Worm (Caenorhabditis elegans): ENCODE measurements around the gene unc-32.
A peak's percentile ranks its signal among the peaks of the same experiment; 100 is the strongest.

ce11 chrIII:8873990-8874668, 31.3 kb upstream of the unc-32 start:
- peak; percentile 91 for TF ChIP-seq unc-62 (GFP tag; optimal IDR thresholded peaks at IDR 0.05)
- peak; percentile 2 for TF ChIP-seq lin-13 (tag; optimal IDR thresholded peaks at IDR 0.05)
